Fruit fly (Drosophila melanogaster) whole organism, pupa: ENCODE data around the gene CG5281.

Experiments used
- CG10348 ChIP-seq: fragments of 200-800 bp; sonication (Bioruptor generic); IDR thresholded peaks from 2 replicates; pipeline ENCODE4 v1.3.6; 2022; ENCODE audit warnings: missing biosample characterization, missing genetic modification characterization
- CG12605 ChIP-seq: fragments of 200-800 bp; sonication (Bioruptor generic); IDR thresholded peaks from 2 replicates; pipeline ENCODE4 v1.3.6; 2022; ENCODE audit warnings: missing biosample characterization, missing genetic modification characterization
- CG13204 ChIP-seq: fragments of 200-800 bp; sonication (Bioruptor generic); optimal IDR thresholded peaks from 2 replicates; lab custom pipeline; 2018; ENCODE audit warnings: missing biosample characterization, mild to moderate bottlenecking, missing genetic modification characterization, moderate library complexity
- CG14655 ChIP-seq: fragments of 200-800 bp; sonication (Bioruptor generic); optimal IDR thresholded peaks from 3 replicates; lab custom pipeline; 2017; ENCODE audit warnings: mild to moderate bottlenecking, missing biosample characterization, missing genetic modification reagents, missing genetic modification characterization
- CG15710 ChIP-seq: fragments of 200-800 bp; sonication (Bioruptor generic); optimal IDR thresholded peaks from 2 replicates; lab custom pipeline; 2018; ENCODE audit warnings: missing biosample characterization, mild to moderate bottlenecking, missing genetic modification characterization, moderate library complexity
- CG17806 ChIP-seq: fragments of 200-800 bp; sonication (Bioruptor generic); optimal IDR thresholded peaks from 2 replicates; lab custom pipeline; 2018; ENCODE audit warnings: missing biosample characterization, mild to moderate bottlenecking, missing genetic modification characterization, moderate library complexity
- CG32121 ChIP-seq: fragments of 200-800 bp; sonication (Bioruptor generic); IDR thresholded peaks from 2 replicates; pipeline ENCODE4 v1.3.6; 2022; ENCODE audit warnings: missing biosample characterization, missing genetic modification characterization
- CG34367 ChIP-seq: fragments of 200-800 bp; sonication (Bioruptor generic); optimal IDR thresholded peaks from 2 replicates; lab custom pipeline; 2018; ENCODE audit warnings: missing biosample characterization, mild to moderate bottlenecking, missing genetic modification characterization
- CG4496 ChIP-seq: fragments of 200-800 bp; sonication (Bioruptor generic); IDR thresholded peaks from 3 replicates; pipeline ENCODE4 v1.3.6; 2022; ENCODE audit warnings: missing biosample characterization, missing genetic modification characterization
- CG8159 ChIP-seq: fragments of 200-800 bp; sonication (Bioruptor generic); optimal IDR thresholded peaks from 3 replicates; lab custom pipeline; 2018; ENCODE audit warnings: missing biosample characterization, mild to moderate bottlenecking, missing genetic modification characterization, moderate library complexity
- CG8301 ChIP-seq: fragments of 200-800 bp; sonication (Bioruptor generic); optimal IDR thresholded peaks from 2 replicates; lab custom pipeline; 2018; ENCODE audit warnings: missing biosample characterization, mild to moderate bottlenecking, missing genetic modification characterization
- CG9948 ChIP-seq: fragments of 200-800 bp; sonication (Bioruptor generic); optimal IDR thresholded peaks from 2 replicates; lab custom pipeline; 2018; ENCODE audit warnings: missing biosample characterization, mild to moderate bottlenecking, missing genetic modification characterization, moderate library complexity
- D1 ChIP-seq: fragments of 200-800 bp; sonication (Bioruptor generic); optimal IDR thresholded peaks from 2 replicates; lab custom pipeline; 2018; ENCODE audit warnings: missing biosample characterization, mild to moderate bottlenecking, missing genetic modification characterization, moderate library complexity
- EcR ChIP-seq: fragments of 200-800 bp; sonication (Bioruptor generic); optimal IDR thresholded peaks from 3 replicates; lab custom pipeline; 2019; ENCODE audit warnings: missing biosample characterization, missing genetic modification characterization, mild to moderate bottlenecking, moderate library complexity, missing genetic modification reagents
- Ets98B ChIP-seq: fragments of 200-800 bp; sonication (Bioruptor generic); IDR thresholded peaks from 2 replicates; pipeline ENCODE4 v1.3.6; 2022; ENCODE audit warnings: missing biosample characterization, missing genetic modification characterization
- Pif1A ChIP-seq: fragments of 200-800 bp; sonication (Bioruptor generic); optimal IDR thresholded peaks from 3 replicates; lab custom pipeline; 2016; ENCODE audit warnings: missing biosample characterization, missing genetic modification characterization
- Pif1B ChIP-seq: fragments of 200-800 bp; sonication (Bioruptor generic); optimal IDR thresholded peaks from 3 replicates; lab custom pipeline; 2016; ENCODE audit warnings: missing biosample characterization, missing genetic modification characterization
- Snoo ChIP-seq: fragments of 200-800 bp; sonication (Bioruptor generic); optimal IDR thresholded peaks from 3 replicates; lab custom pipeline; 2017; ENCODE audit warnings: missing biosample characterization, mild to moderate bottlenecking, missing genetic modification characterization, inconsistent platforms
- fd96Ca ChIP-seq: fragments of 200-800 bp; sonication (Bioruptor generic); IDR thresholded peaks from 3 replicates; pipeline ENCODE4 v1.3.6; 2022; ENCODE audit warnings: missing biosample characterization, missing genetic modification characterization
- gl ChIP-seq: fragments of 200-800 bp; sonication (Bioruptor generic); optimal IDR thresholded peaks from 2 replicates; lab custom pipeline; 2018; ENCODE audit warnings: missing biosample characterization, mild to moderate bottlenecking, missing genetic modification characterization
- rn ChIP-seq: fragments of 200-800 bp; sonication (Bioruptor generic); IDR thresholded peaks from 2 replicates; pipeline ENCODE4 v1.3.6; 2022; ENCODE audit warnings: missing biosample characterization, missing genetic modification characterization

Gene CG5281

DNA sequence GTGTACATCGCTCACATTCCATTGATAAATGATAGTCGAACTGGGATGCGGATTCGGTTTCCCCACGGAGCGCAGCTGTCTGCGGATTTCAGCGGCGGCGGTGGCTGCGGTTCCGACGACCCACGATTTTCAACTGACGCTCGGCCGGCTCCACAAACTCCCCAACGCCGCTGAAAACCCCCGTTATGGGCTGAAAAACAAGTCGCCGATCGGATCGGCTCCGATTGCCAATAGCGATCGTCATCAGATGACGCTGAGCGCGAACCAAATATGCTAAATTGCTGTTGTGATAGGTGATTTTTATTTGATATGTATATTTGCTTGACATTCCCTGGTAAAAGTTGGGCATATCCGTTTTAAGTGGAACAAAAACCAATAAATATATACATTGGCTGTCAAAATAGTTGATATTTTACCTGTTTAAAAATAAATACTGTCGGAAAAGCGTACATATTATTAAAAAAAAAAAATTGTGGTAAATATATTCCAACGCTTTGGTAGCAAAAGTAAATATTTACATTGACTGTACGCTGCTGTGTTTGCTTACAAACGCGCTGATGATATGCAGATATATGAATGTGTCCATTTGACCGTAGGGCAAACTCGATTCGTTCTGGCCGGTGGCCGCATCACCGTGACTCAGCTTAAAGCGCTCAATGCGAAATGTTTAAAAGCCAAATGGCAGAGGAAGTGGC is 18.7 kb downstream of the CG5281 start:
- TF ChIP-seq CG8301 (tag; lab: Kevin White, UChicago) (no peak), D1 (tag; lab: Kevin White, UChicago) (no peak), CG17806 (tag; lab: Kevin White, UChicago) (peak; percentile 9), CG14655 (GFP tag; lab: Kevin White, UChicago) (peak; percentile 37), CG8159 (peak; percentile 24), CG32121 (GFP tag; lab: Robert Waterston, UW) (peak; percentile 48), CG4496 (peak; percentile 45; the same call in 1 of the 3 replicates), Snoo (peak; percentile 64), fd96Ca (GFP tag; lab: Robert Waterston, UW) (0 out of 3 replicates have a peak, but pooled peaks have one; percentile 38), Ets98B (no peak), CG15710 (tag; lab: Kevin White, UChicago) (no peak), CG34367 (tag; lab: Kevin White, UChicago) (no peak), CG13204 (GFP tag; lab: Kevin White, UChicago) (no peak), Pif1A (peak; percentile 32), CG12605 (GFP tag; lab: Robert Waterston, UW) (no peak), gl (tag; lab: Kevin White, UChicago) (no peak), rn (GFP tag; lab: Robert Waterston, UW) (no peak), CG9948 (tag; lab: Kevin White, UChicago) (peak; percentile 26), EcR (no peak), CG10348 (GFP tag; lab: Robert Waterston, UW) (peak; percentile 28; the same call in 1 of the 2 replicates), Pif1B (GFP tag; lab: Kevin White, UChicago) (peak; percentile 7)

DNA sequence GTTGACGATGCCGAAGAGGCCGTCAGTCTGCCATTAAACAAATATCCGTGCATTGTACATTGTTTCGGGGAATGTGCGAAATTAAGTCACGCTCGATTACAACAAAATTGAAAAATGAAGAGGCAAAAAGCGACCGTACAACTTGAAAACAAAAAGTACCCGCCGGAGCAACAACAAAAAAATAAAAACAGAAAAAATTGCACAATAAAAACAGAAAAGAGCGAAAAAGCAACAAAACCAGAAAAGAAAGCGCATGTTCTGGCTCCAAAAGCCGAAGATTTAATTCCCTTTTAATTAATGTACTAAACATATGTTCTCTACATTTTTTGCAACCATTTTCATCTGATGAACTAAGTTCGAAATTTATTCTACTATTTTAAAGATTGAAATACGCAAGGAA is 20.9 kb downstream of the CG5281 start:
- TF ChIP-seq CG9948 (tag; lab: Kevin White, UChicago) = no peak
- no peak for TF ChIP-seq CG17806 (tag; lab: Kevin White, UChicago)
- peak; percentile 58 for TF ChIP-seq Snoo
- no peak for TF ChIP-seq CG12605 (GFP tag; lab: Robert Waterston, UW)
- TF ChIP-seq CG10348 (GFP tag; lab: Robert Waterston, UW) = no peak
- no peak for TF ChIP-seq CG34367 (tag; lab: Kevin White, UChicago)
- no peak for TF ChIP-seq fd96Ca (GFP tag; lab: Robert Waterston, UW)
- TF ChIP-seq EcR = no peak
- TF ChIP-seq Ets98B = no peak
- no peak for TF ChIP-seq rn (GFP tag; lab: Robert Waterston, UW)
- TF ChIP-seq Pif1A = peak; percentile 36
- TF ChIP-seq CG15710 (tag; lab: Kevin White, UChicago) = peak; percentile 28
- TF ChIP-seq CG8159 = peak; percentile 39
- TF ChIP-seq CG4496 = no peak
- TF ChIP-seq gl (tag; lab: Kevin White, UChicago) = no peak
- no peak for TF ChIP-seq CG13204 (GFP tag; lab: Kevin White, UChicago)
- no peak for TF ChIP-seq Pif1B (GFP tag; lab: Kevin White, UChicago)
- no peak for TF ChIP-seq D1 (tag; lab: Kevin White, UChicago)

DNA sequence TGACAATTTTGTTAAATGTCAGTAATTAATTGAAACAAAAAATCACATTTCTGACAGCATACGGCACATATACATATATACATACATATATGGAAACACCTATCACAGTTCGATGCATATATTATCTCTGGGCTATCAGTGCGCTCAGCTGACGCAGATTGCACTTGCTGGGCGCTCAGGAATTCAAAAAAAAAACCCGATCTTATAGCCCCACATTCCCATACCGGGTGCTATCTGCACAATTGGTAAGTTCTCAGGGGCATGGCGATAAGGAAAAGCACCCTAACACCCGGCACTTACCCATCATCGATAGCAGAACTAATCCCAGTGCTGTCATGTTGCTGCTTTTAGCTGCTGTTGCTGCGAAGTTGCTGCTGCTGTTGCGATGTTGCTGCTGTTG is 21.6 kb downstream of the CG5281 start:
- TF ChIP-seq CG13204 (GFP tag; lab: Kevin White, UChicago) (no peak), rn (GFP tag; lab: Robert Waterston, UW) (no peak), CG10348 (GFP tag; lab: Robert Waterston, UW) (no peak), fd96Ca (GFP tag; lab: Robert Waterston, UW) (no peak), CG15710 (tag; lab: Kevin White, UChicago) (no peak), CG34367 (tag; lab: Kevin White, UChicago) (no peak), D1 (tag; lab: Kevin White, UChicago) (no peak), CG8301 (tag; lab: Kevin White, UChicago) (no peak), Ets98B (no peak), CG17806 (tag; lab: Kevin White, UChicago) (no peak), CG32121 (GFP tag; lab: Robert Waterston, UW) (no peak), gl (tag; lab: Kevin White, UChicago) (no peak), CG9948 (tag; lab: Kevin White, UChicago) (no peak), EcR (no peak), CG8159 (no peak)

DNA sequence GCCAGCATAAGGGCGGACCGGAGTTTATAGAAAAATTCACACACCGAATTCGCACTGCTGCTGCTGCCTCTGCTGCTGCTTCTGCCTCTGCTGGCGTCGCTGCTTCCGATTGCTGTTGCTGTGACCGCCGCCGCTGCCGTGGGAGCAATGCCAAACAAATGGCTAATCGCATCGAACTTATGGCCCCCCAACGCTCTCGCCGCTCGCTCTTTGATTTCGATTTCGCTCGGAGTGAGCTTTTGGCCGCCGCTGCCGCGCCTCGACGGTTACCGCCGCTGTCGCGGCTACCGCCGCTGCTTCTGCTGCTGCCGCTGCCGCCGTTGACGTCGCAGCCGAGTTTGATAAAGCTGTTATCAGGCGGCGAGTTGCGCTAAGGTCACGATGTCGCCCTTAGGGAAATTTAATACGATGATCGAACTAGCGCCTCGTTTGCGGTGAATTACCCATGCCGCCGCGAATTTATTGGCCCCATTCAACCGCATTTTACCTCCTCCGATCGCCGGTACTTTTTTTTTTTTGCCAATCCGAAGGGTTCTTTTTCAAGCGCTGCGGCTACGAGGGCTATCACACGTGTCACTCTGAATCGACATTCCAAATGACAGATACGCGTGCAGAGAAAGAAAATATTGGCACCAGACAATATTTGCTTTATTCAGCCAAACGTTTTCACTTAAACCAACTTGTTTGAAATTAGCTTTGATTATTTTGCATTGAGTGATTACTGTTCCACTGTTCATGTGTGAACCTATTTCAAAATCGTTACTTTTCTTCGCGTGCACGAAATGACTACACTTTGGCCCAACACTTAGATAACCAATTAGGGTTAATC is 22.6 kb downstream of the CG5281 start:
- 0 out of 3 replicates have a peak, but pooled peaks have one; percentile 16 for TF ChIP-seq fd96Ca (GFP tag; lab: Robert Waterston, UW)
- no peak for TF ChIP-seq Ets98B
- TF ChIP-seq CG12605 (GFP tag; lab: Robert Waterston, UW) = no peak

DNA sequence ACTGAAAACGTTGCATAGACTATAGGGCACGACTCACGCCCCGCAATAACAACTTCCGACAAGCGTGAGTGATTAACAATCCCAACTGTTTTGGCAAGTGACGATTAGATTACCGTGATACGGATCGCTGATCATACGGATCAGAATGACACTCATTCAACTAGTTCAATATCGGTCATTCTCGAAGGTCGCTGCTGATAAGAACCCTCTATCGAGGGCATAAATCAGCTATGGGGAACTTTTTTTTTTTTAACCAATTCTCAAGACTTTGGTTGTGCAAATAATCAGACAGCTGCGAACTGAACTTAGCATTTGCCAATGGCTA is 23.2 kb downstream of the CG5281 start:
- TF ChIP-seq CG9948 (tag; lab: Kevin White, UChicago) (no peak), D1 (tag; lab: Kevin White, UChicago) (no peak), fd96Ca (GFP tag; lab: Robert Waterston, UW) (no peak), rn (GFP tag; lab: Robert Waterston, UW) (no peak), EcR (no peak), Snoo (no peak), CG14655 (GFP tag; lab: Kevin White, UChicago) (no peak), gl (tag; lab: Kevin White, UChicago) (no peak), CG34367 (tag; lab: Kevin White, UChicago) (no peak), Pif1B (GFP tag; lab: Kevin White, UChicago) (no peak), CG15710 (tag; lab: Kevin White, UChicago) (no peak), CG4496 (no peak), CG8159 (no peak), CG10348 (GFP tag; lab: Robert Waterston, UW) (no peak), Pif1A (no peak), CG13204 (GFP tag; lab: Kevin White, UChicago) (no peak), CG8301 (tag; lab: Kevin White, UChicago) (no peak), Ets98B (no peak), CG17806 (tag; lab: Kevin White, UChicago) (no peak), CG12605 (GFP tag; lab: Robert Waterston, UW) (no peak)
- TF ChIP-seq, all 21 proteins: peak for 0
